Fruit fly (Drosophila melanogaster) whole organism, adult: Measurements from ENCODE around the gene Pp2B-14D.

Experiments used
- CG11617 ChIP-seq: fragments of 200-800 bp; sonication (Bioruptor generic); optimal IDR thresholded peaks from 2 replicates; lab custom pipeline; 2017; ENCODE audit warnings: mild to moderate bottlenecking, missing biosample characterization, missing genetic modification reagents, missing genetic modification characterization
- CG12768 ChIP-seq: fragments of 200-800 bp; sonication (Bioruptor generic); optimal IDR thresholded peaks from 2 replicates; lab custom pipeline; 2017; ENCODE audit warnings: missing biosample characterization, missing genetic modification characterization, mild to moderate bottlenecking, moderate library complexity, missing genetic modification reagents
- CG14711 ChIP-seq: fragments of 200-800 bp; sonication (Bioruptor generic); optimal IDR thresholded peaks from 2 replicates; lab custom pipeline; 2018; ENCODE audit warnings: missing biosample characterization, mild to moderate bottlenecking, missing genetic modification characterization, moderate library complexity
- CG1620 ChIP-seq: fragments of 200-800 bp; sonication (Bioruptor generic); optimal IDR thresholded peaks from 2 replicates; lab custom pipeline; 2016; ENCODE audit warnings: missing biosample characterization, missing genetic modification characterization
- CG33017 ChIP-seq: fragments of 200-800 bp; sonication (Bioruptor generic); optimal IDR thresholded peaks from 2 replicates; lab custom pipeline; 2018; ENCODE audit warnings: missing biosample characterization, mild to moderate bottlenecking, missing genetic modification characterization, moderate library complexity
- CG5204 ChIP-seq: fragments of 200-800 bp; sonication (Bioruptor generic); optimal IDR thresholded peaks from 2 replicates; lab custom pipeline; 2016; ENCODE audit warnings: missing biosample characterization, missing genetic modification characterization
- CG7045 ChIP-seq: fragments of 200-800 bp; sonication (Bioruptor generic); optimal IDR thresholded peaks from 2 replicates; lab custom pipeline; 2017; ENCODE audit warnings: missing biosample characterization, mild to moderate bottlenecking, missing genetic modification characterization
- CG7101 ChIP-seq: fragments of 200-800 bp; sonication (Bioruptor generic); optimal IDR thresholded peaks from 2 replicates; lab custom pipeline; 2018; ENCODE audit warnings: missing biosample characterization, mild to moderate bottlenecking, missing genetic modification characterization, moderate library complexity
- Clk ChIP-seq: fragments of 200-800 bp; sonication (Bioruptor generic); optimal IDR thresholded peaks from 2 replicates; lab custom pipeline; 2017; ENCODE audit warnings: missing biosample characterization, missing genetic modification characterization
- Crg-1 ChIP-seq: fragments of 200-800 bp; sonication (Bioruptor generic); optimal IDR thresholded peaks from 2 replicates; lab custom pipeline; 2016; ENCODE audit warnings: missing biosample characterization, missing genetic modification characterization
- Hr96 ChIP-seq: fragments of 200-800 bp; sonication (Bioruptor generic); optimal IDR thresholded peaks from 2 replicates; lab custom pipeline; 2016; ENCODE audit warnings: missing biosample characterization, missing genetic modification characterization
- Mnt ChIP-seq: fragments of 200-800 bp; sonication (Bioruptor generic); optimal IDR thresholded peaks from 2 replicates; lab custom pipeline; 2016; ENCODE audit warnings: missing biosample characterization, mild to moderate bottlenecking, missing genetic modification characterization
- bab1 ChIP-seq: fragments of 200-800 bp; sonication (Bioruptor generic); optimal IDR thresholded peaks from 3 replicates; lab custom pipeline; 2019; ENCODE audit warnings: missing biosample characterization, mild to moderate bottlenecking, missing genetic modification characterization, moderate library complexity
- cic ChIP-seq: fragments of 200-800 bp; sonication (Bioruptor generic); optimal IDR thresholded peaks from 2 replicates; lab custom pipeline; 2017; ENCODE audit warnings: missing biosample characterization, mild to moderate bottlenecking, missing genetic modification characterization, moderate library complexity
- cnc ChIP-seq, 2 experiments: fragments of >200 bp; optimal IDR thresholded peaks; 2 replicates each; lab custom pipeline; 2017
- kay ChIP-seq: fragments of 200-800 bp; sonication (Bioruptor generic); peaks from one replicate; lab custom pipeline; 2016; ENCODE audit warnings: missing biosample characterization, missing genetic modification characterization, borderline replicate concordance
- ovo ChIP-seq: fragments of 200-800 bp; sonication (Bioruptor generic); optimal IDR thresholded peaks from 2 replicates; lab custom pipeline; 2016; ENCODE audit warnings: missing biosample characterization, missing genetic modification characterization
- pad ChIP-seq: fragments of 200-800 bp; sonication (Bioruptor generic); optimal IDR thresholded peaks from 3 replicates; lab custom pipeline; 2017; ENCODE audit warnings: missing biosample characterization, missing genetic modification characterization, mild to moderate bottlenecking, moderate library complexity, missing genetic modification reagents
- tj ChIP-seq: fragments of 200-800 bp; sonication (Bioruptor generic); optimal IDR thresholded peaks from 3 replicates; lab custom pipeline; 2017; ENCODE audit warnings: missing biosample characterization, mild to moderate bottlenecking, missing genetic modification characterization, moderate library complexity
- toe ChIP-seq: fragments of 200-800 bp; sonication (Bioruptor generic); optimal IDR thresholded peaks from 2 replicates; lab custom pipeline; 2016; ENCODE audit warnings: missing biosample characterization, missing genetic modification characterization

Gene Pp2B-14D

DNA sequence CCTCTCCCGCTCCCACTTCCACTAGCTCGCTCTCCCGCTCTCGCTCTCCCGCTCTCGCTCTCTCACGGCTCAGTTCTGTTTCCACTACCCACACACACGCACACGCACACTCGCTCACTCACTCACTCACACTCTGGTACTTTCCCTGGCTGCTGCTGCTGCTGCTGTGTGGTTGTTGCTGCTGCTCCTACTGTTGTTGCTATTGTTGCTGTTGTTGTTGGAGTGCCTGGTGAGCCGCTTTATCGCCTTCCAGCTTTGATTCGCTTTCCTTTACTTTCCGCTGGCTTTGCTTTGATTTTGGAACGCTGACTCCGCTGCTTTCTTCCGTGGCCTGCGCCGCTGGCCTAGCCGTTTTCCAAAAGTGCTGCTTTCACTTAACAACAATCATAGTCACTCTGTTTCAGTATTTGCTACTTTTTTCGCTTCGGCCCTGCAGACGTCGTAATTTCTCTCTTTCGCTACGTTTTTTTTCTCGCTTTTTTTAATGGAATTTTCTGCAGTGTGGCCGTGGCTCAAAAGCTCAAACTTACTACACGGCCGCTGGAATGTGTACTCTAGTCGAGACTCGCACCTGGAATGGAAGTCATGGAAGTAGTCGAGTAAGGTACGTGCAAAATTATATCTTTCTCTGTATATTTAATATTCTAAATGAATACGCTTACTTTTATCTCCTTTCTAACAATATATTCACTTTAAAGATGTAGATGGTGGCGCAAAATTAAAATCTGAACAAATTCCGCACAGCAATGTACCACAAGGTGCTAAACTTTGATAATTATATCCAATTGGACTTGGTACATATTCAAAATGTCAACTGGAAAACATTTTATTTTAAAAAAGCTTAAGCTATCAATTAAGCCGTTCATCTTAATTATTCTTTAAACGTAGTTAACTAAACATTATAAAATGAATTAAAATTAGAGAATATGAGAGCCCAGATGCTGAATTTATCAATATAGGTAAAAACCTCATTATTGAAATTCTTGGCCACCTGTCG, at the start of gene Pp2B-14D:
TSS of gene Pp2B-14D (minus strand) at position 503 of the 997 bp plus-strand sequence.
- peak; percentile 3 for TF ChIP-seq CG12768
- peak; percentile 58 for TF ChIP-seq CG11617 (GFP tag; lab: Kevin White, UChicago)
- TF ChIP-seq cic (GFP tag; lab: Kevin White, UChicago), result peak; percentile 47
- TF ChIP-seq CG5204, result no peak
- TF ChIP-seq tj (GFP tag; lab: Kevin White, UChicago), result peak; percentile 82
- no peak for TF ChIP-seq CG33017
- TF ChIP-seq CG7045 (GFP tag; lab: Kevin White, UChicago), result no peak
- no peak for TF ChIP-seq Clk (GFP tag; lab: Kevin White, UChicago)
- no peak for TF ChIP-seq ovo (GFP tag; lab: Kevin White, UChicago)
- TF ChIP-seq Crg-1 (GFP tag; lab: Kevin White, UChicago), result peak; percentile 42
- TF ChIP-seq cnc (optimal IDR thresholded peaks at IDR 0.05; lab: Kevin White, UChicago), result no peak
- TF ChIP-seq Mnt (GFP tag; lab: Kevin White, UChicago), result no peak
- peak; percentile 58 for TF ChIP-seq CG7101 (tag; lab: Kevin White, UChicago)
- TF ChIP-seq pad, result peak; percentile 28
- no peak for TF ChIP-seq Hr96 (GFP tag; lab: Kevin White, UChicago)
- peak; percentile 11 for TF ChIP-seq CG14711 (tag; lab: Kevin White, UChicago)
- TF ChIP-seq kay (GFP tag; lab: Kevin White, UChicago), result no peak
- TF ChIP-seq CG1620 (GFP tag; lab: Kevin White, UChicago), result peak; percentile 12
- TF ChIP-seq toe (GFP tag; lab: Kevin White, UChicago), result no peak
- peak; percentile 52 for TF ChIP-seq bab1 (GFP tag; lab: Kevin White, UChicago)

DNA sequence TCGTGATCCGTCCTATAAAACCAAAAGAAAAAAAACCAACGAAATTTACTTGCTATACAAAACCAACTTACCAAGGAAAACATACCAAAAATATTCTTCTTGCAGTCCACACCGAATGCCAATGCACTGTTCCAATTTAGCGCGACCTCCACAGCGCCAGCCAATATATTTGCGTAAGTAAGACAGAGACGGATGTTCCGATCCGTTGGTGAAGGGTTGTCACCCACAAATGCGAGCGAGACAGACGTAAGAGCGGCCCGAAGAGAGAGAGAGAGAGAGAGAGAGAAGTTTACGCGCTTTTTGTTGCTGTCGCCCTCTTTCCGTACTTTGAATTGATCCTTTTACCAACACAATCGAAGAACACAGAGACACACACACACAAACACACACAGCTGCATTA, 48.0 kb upstream of the Pp2B-14D start:
- TF ChIP-seq pad, result no peak
- TF ChIP-seq CG14711 (tag; lab: Kevin White, UChicago), result peak; percentile 71
- no peak for TF ChIP-seq CG11617 (GFP tag; lab: Kevin White, UChicago)

DNA sequence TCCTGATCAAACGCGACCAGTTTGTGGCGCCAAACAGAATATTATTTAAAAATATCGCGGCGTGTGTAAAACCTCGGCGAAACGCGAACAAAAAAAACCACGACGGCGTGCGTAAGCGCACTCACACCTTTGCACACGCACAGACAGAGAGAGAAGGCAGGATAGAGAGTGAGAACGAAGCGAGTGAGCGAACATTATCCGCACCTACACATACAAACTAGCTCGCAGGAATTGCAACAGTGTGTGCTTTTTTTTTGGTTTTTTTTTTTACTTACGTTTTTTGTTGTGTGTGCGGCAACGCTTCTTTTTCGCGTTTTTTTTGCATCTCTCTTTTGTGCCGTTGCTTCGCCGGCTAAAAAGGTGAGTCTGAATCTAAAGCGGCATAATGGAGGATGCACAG, 40.0 kb upstream of the Pp2B-14D start:
- no peak for TF ChIP-seq bab1 (GFP tag; lab: Kevin White, UChicago)
- TF ChIP-seq CG7045 (GFP tag; lab: Kevin White, UChicago), result no peak
- no peak for TF ChIP-seq CG5204
- no peak for TF ChIP-seq toe (GFP tag; lab: Kevin White, UChicago)
- TF ChIP-seq tj (GFP tag; lab: Kevin White, UChicago), result peak; percentile 29
- no peak for TF ChIP-seq CG11617 (GFP tag; lab: Kevin White, UChicago)
- TF ChIP-seq CG7101 (tag; lab: Kevin White, UChicago), result no peak
- peak; percentile 45 for TF ChIP-seq CG12768
- TF ChIP-seq cic (GFP tag; lab: Kevin White, UChicago), result peak; percentile 77
- no peak for TF ChIP-seq Hr96 (GFP tag; lab: Kevin White, UChicago)
- no peak for TF ChIP-seq Clk (GFP tag; lab: Kevin White, UChicago)
- TF ChIP-seq ovo (GFP tag; lab: Kevin White, UChicago), result no peak

DNA sequence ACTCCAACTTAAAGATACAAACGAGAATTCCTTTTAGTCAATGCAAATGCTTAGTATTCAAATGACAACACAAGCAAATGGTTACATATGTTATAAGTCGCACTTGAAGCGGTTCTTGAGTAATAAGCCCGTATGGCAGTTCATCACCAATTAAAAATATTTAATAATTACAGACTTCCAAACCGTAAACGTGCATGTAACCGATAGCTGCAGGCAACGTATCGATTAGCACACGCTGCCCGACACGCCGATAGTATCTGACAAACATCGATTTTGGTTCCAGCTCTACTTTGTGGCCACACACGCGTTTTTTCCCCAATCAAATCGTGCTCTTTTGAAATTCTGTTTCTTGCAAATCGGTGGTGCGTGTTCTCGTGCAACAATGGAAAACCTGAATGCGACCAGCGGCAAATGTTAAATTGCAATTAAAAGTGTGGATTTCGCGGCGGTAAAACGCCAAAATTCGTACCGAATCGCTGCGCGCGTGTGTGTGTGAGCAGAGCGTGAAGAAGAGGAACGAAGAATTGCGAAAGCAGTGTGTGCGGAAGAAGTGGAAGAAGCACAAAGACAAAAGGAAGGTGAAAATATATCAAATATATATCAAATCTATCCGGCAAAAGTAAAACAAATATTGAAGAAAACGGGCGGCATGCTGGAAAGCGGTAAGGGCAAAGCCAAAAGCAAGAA, 39.3 kb upstream of the Pp2B-14D start, which contains the start of the genes CG9784 and Nup153:
TSS of gene CG9784 (minus strand) at position 238 of the 687 bp plus-strand sequence.
TSS of gene Nup153 (plus strand) at position 264 of the 687 bp plus-strand sequence.
- TF ChIP-seq kay (GFP tag; lab: Kevin White, UChicago) (no peak), CG14711 (tag; lab: Kevin White, UChicago) (no peak), Crg-1 (GFP tag; lab: Kevin White, UChicago) (no peak), CG7045 (GFP tag; lab: Kevin White, UChicago) (no peak), CG1620 (GFP tag; lab: Kevin White, UChicago) (peak; percentile 20), CG12768 (no peak), pad (peak; percentile 20), Mnt (GFP tag; lab: Kevin White, UChicago) (peak; percentile 91), CG7101 (tag; lab: Kevin White, UChicago) (peak; percentile 11), bab1 (GFP tag; lab: Kevin White, UChicago) (peak; percentile 45)

DNA sequence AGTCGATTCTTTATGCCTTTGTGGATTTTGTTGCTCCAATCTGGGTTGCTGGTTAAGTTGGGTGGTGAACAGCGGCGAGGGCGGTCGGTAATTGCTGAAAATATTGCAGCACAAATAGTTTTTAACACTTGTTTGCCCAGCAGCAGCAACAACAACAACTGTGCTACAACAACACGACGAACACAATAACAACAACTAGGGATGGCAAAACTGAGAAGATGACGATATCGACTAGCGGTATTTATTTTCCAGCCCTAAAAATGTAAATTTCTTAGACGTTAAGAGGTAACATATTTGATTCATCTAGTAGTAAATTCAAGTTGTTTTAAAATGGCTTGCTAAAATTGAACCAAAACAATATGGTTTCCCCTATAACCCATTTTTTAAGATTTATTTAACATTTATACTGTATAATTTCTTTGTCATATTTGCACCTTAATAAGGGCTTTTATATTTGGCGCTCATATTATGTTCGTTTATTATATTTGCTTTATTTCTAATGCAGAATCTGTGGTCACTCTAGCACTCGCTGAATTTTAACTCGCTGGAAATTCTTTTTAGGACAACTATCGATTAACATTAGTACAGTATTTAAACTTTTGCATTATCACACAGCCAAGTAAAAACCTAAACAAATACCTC, 38.6 kb upstream of the Pp2B-14D start:
- no peak for TF ChIP-seq Hr96 (GFP tag; lab: Kevin White, UChicago)
- no peak for TF ChIP-seq CG33017
- TF ChIP-seq CG7045 (GFP tag; lab: Kevin White, UChicago), result no peak
- TF ChIP-seq CG11617 (GFP tag; lab: Kevin White, UChicago), result peak; percentile 3
- TF ChIP-seq Mnt (GFP tag; lab: Kevin White, UChicago), result no peak
- peak; percentile 21 for TF ChIP-seq CG7101 (tag; lab: Kevin White, UChicago)
- no peak for TF ChIP-seq cnc (optimal IDR thresholded peaks at IDR 0.05; lab: Kevin White, UChicago)
- peak; percentile 42 for TF ChIP-seq CG14711 (tag; lab: Kevin White, UChicago)
- no peak for TF ChIP-seq kay (GFP tag; lab: Kevin White, UChicago)
- peak; percentile 33 for TF ChIP-seq toe (GFP tag; lab: Kevin White, UChicago)
- TF ChIP-seq CG1620 (GFP tag; lab: Kevin White, UChicago), result peak; percentile 39
- TF ChIP-seq tj (GFP tag; lab: Kevin White, UChicago), result peak; percentile 8
- no peak for TF ChIP-seq CG12768
- TF ChIP-seq pad, result no peak
- TF ChIP-seq CG5204, result no peak
- TF ChIP-seq Clk (GFP tag; lab: Kevin White, UChicago), result no peak
- TF ChIP-seq cic (GFP tag; lab: Kevin White, UChicago), result peak; percentile 3
- TF ChIP-seq Crg-1 (GFP tag; lab: Kevin White, UChicago), result no peak
- TF ChIP-seq bab1 (GFP tag; lab: Kevin White, UChicago), result peak; percentile 5
- TF ChIP-seq ovo (GFP tag; lab: Kevin White, UChicago), result peak; percentile 55
